Worm (Caenorhabditis elegans): Measurements from ENCODE around the gene D1086.9.

DNA sequence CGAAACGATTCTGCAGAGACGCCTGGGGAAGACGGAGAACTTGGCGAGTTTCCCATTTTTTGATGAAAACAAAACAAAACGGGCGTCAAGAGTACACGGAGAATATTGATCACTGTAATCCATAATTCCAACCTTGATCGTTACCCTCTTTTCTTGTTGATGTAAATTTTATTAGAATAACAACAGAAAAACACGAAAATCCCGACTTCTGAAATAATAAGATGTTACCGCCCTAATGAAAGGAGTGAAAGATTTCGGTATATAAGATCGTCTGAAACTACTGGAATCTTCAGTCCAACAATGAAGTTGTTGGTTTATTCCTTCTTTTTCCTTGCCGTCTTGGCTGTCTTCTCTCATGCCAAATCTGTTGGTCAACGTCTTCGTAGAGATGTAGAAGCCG, at the start of gene D1086.9:
- TF ChIP-seq pha-4 (tag; optimal IDR thresholded peaks at IDR 0.05) (no peak), mls-2 (tag; optimal IDR thresholded peaks at IDR 0.05) (no peak), snpc-4 (tag; optimal IDR thresholded peaks at IDR 0.05) (no peak), unc-39 (tag; optimal IDR thresholded peaks at IDR 0.05) (no peak), lsy-2 (tag; optimal IDR thresholded peaks at IDR 0.05) (no peak), unc-62 (GFP tag; optimal IDR thresholded peaks at IDR 0.05) (no peak), mep-1 (tag; optimal IDR thresholded peaks at IDR 0.05) (no peak), ces-1 (GFP tag; optimal IDR thresholded peaks at IDR 0.05) (no peak), ztf-11 (tag; optimal IDR thresholded peaks at IDR 0.05) (no peak), elt-3 (tag; optimal IDR thresholded peaks at IDR 0.05) (no peak)
